Fruit fly (Drosophila melanogaster): Measurements from ENCODE around the gene Gmd.

The Gmd gene

dm6 chr2L:4976988-4977551 lies at the start of gene Gmd, which contains the start of gene CG3792 (continued):
- TF ChIP-seq lbe (GFP tag; optimal IDR thresholded peaks at IDR 0.05) (peak; percentile 91), ro (GFP tag; IDR thresholded peaks at IDR 0.05) (peak; percentile 91), mld (GFP tag; IDR thresholded peaks at IDR 0.05; ENCODE audit: partially characterized antibody) (peak; percentile 61; the same call in 1 of the 3 replicates), Poxn (GFP tag; IDR thresholded peaks at IDR 0.05) (peak; percentile 86), Eip74EF (GFP tag; optimal IDR thresholded peaks at IDR 0.05) (peak in 1 of 2 experiments; percentile 88), stwl (tag; optimal IDR thresholded peaks at IDR 0.05) (peak; percentile 96), CG2875 (GFP tag; optimal IDR thresholded peaks at IDR 0.05) (peak; percentile 88), seq (GFP tag; IDR thresholded peaks at IDR 0.05) (peak; percentile 95), Mes4 (GFP tag; optimal IDR thresholded peaks at IDR 0.05) (peak; percentile 87), Sox102F (GFP tag; optimal IDR thresholded peaks at IDR 0.05) (peak; percentile 94), CG13123 (GFP tag; optimal IDR thresholded peaks at IDR 0.05) (peak; percentile 92), CG9727 (GFP tag; optimal IDR thresholded peaks at IDR 0.05) (peak; percentile 96), Optix (GFP tag; IDR thresholded peaks at IDR 0.05) (peak; percentile 81), CG7357 (GFP tag; IDR thresholded peaks at IDR 0.05) (peak; percentile 90), Tbp (GFP tag; optimal IDR thresholded peaks at IDR 0.05) (no peak), unpg (GFP tag; optimal IDR thresholded peaks at IDR 0.05) (peak; percentile 96), H15 (GFP tag; IDR thresholded peaks at IDR 0.05) (peak; percentile 95), row (GFP tag; IDR thresholded peaks at IDR 0.05) (peak; percentile 99), CG7987 (GFP tag; optimal IDR thresholded peaks at IDR 0.05) (peak; percentile 83), klu (GFP tag; IDR thresholded peaks at IDR 0.05) (peak; percentile 95), al (GFP tag; IDR thresholded peaks at IDR 0.05) (peak; percentile 96), scrt (GFP tag; optimal IDR thresholded peaks at IDR 0.05) (no peak), CG2129 (GFP tag; IDR thresholded peaks at IDR 0.05; ENCODE audit: partially characterized antibody) (peak; percentile 56), CG42726 (GFP tag; IDR thresholded peaks at IDR 0.05; ENCODE audit: partially characterized antibody) (peak; percentile 76), CG11723 (GFP tag; optimal IDR thresholded peaks at IDR 0.05) (peak; percentile 91), Sox100B (GFP tag; optimal IDR thresholded peaks at IDR 0.05) (no peak), lola (GFP tag; optimal IDR thresholded peaks at IDR 0.05) (peak in 1 of 3 experiments; percentile 97), Gug (GFP tag; IDR thresholded peaks at IDR 0.05) (peak; percentile 94), HmgZ (tag; optimal IDR thresholded peaks at IDR 0.05) (peak; percentile 96), cato (GFP tag; optimal IDR thresholded peaks at IDR 0.05; ENCODE audit: borderline replicate concordance) (peak; percentile 91), knrl (GFP tag; IDR thresholded peaks at IDR 0.05; ENCODE audit: partially characterized antibody) (peak; percentile 87), schlank (tag; optimal IDR thresholded peaks at IDR 0.05) (peak; percentile 82), Lim3 (GFP tag; IDR thresholded peaks at IDR 0.05) (peak; percentile 71), pum (GFP tag; optimal IDR thresholded peaks at IDR 0.05) (peak; percentile 94), Abd-B (GFP tag; optimal IDR thresholded peaks at IDR 0.05) (peak; percentile 86), CG3281 (GFP tag; optimal IDR thresholded peaks at IDR 0.05) (peak; percentile 95), B-H2 (GFP tag; optimal IDR thresholded peaks at IDR 0.05) (peak; percentile 96), pita (GFP tag; optimal IDR thresholded peaks at IDR 0.05) (no peak), CG18476 (GFP tag; optimal IDR thresholded peaks at IDR 0.05) (peak; percentile 93), ase (GFP tag; IDR thresholded peaks at IDR 0.05) (peak; percentile 94), MBD-R2 (GFP tag; IDR thresholded peaks at IDR 0.05) (peak; percentile 97), fd96Cb (tag; optimal IDR thresholded peaks at IDR 0.05) (peak; percentile 91), Dfd (GFP tag; optimal IDR thresholded peaks at IDR 0.05) (no peak), en (GFP tag; optimal IDR thresholded peaks at IDR 0.05) (peak; percentile 89), Aef1 (GFP tag; IDR thresholded peaks at IDR 0.05) (peak; percentile 95), CG12219 (GFP tag; optimal IDR thresholded peaks at IDR 0.05) (peak; percentile 91), aop (GFP tag; IDR thresholded peaks at IDR 0.05) (no peak; the same call in 1 of the 2 replicates), Jarid2 (GFP tag; optimal IDR thresholded peaks at IDR 0.05) (no peak), crp (GFP tag; optimal IDR thresholded peaks at IDR 0.05) (peak in 1 of 2 experiments; percentile 69)

Measured in whole organism, embryonic.